Worm (Caenorhabditis elegans) whole organism, L3 larva: ENCODE measurements around the gene F07H5.13.

ENCODE experiments used
- ama-1 ChIP-seq: fragments of 150-350 bp; optimal IDR thresholded peaks from 2 replicates; lab custom pipeline; 2018
- ceh-16 ChIP-seq: sonication (generic microtip); optimal IDR thresholded peaks from 2 replicates; lab custom pipeline; 2017; ENCODE audit warnings: missing biosample characterization, missing genetic modification characterization
- ceh-28 ChIP-seq: fragments of 150-350 bp; optimal IDR thresholded peaks from 2 replicates; lab custom pipeline; 2014; ENCODE audit warnings: missing biosample characterization, missing genetic modification reagents, missing genetic modification characterization
- egl-27 ChIP-seq: sonication (generic microtip); optimal IDR thresholded peaks from 4 replicates; lab custom pipeline; 2017; ENCODE audit warnings: missing biosample characterization, missing genetic modification reagents, missing genetic modification characterization
- elt-1 ChIP-seq: fragments of 150-350 bp; optimal IDR thresholded peaks from 2 replicates; lab custom pipeline; 2014; ENCODE audit warnings: missing biosample characterization, missing genetic modification characterization
- nhr-237 ChIP-seq: fragments of 150-350 bp; optimal IDR thresholded peaks from 2 replicates; lab custom pipeline; 2014; ENCODE audit warnings: missing biosample characterization, missing genetic modification characterization
- nhr-25 ChIP-seq: sonication (generic microtip); optimal IDR thresholded peaks from 2 replicates; lab custom pipeline; 2017; ENCODE audit warnings: missing biosample characterization, missing genetic modification characterization
- pqm-1 ChIP-seq: fragments of 150-350 bp; optimal IDR thresholded peaks from 2 replicates; lab custom pipeline; 2017; ENCODE audit warnings: missing biosample characterization, missing genetic modification characterization, inconsistent platforms
- tbx-2 ChIP-seq: sonication (generic microtip); optimal IDR thresholded peaks from 2 replicates; lab custom pipeline; 2016; ENCODE audit warnings: mild to moderate bottlenecking, missing genetic modification characterization, missing compliant biosample characterization
- unc-39 ChIP-seq: sonication (generic microtip); optimal IDR thresholded peaks from 4 replicates; lab custom pipeline; 2017; ENCODE audit warnings: missing biosample characterization, missing genetic modification characterization
- unc-62 ChIP-seq: fragments of 150-350 bp; sonication (generic microtip); optimal IDR thresholded peaks from 4 replicates; lab custom pipeline; 2014; ENCODE audit warnings: missing biosample characterization, missing genetic modification reagents, missing genetic modification characterization
- ztf-4 ChIP-seq: fragments of 150-350 bp; optimal IDR thresholded peaks from 2 replicates; lab custom pipeline; 2014; ENCODE audit warnings: missing biosample characterization, missing genetic modification characterization

DNA sequence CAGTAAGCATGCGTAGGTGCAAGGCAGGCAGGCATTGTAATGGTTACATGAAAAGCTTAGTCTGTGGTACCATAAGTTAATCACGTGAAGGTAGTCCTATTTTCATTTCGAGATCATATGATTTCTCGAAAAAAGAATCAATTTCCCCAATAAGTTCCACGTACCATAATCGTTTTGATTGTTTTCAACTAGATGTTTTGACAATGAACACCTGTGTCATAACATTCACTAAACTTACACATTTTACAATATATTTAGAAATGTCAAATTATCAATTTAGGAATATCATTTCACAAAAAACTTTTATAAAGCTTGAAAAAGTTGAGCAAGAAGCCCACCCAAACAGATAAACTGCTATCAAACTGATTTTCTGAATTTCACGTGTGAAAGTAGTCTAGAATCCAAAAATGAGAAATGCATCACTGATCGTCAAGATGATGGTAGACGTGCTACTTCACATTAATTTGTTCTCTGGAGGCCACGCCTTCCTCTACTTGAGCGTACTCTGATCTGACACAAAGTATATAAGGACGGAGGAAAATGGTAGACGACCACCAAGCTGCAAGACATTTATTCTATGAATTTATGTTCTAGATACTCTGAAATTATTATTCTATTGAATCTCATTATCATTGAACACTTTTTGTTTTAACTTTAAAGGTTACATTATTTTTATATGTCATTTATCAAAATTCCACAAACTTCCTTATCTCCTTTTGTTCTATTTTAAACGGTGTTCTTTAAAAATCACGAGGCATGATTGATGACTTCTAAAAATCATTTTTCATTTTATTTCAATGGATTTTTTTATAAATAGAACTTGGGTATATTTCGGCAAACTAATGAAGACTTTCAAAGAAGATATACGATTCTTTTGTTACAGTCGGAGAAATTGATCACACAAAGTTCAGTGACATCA, 28.9 kb downstream of the F07H5.13 start, which contains the start of gene F46C5.10:
- no peak for TF ChIP-seq tbx-2
- peak; percentile 49 for TF ChIP-seq nhr-25 (tag; lab: Kevin White, UChicago)
- TF ChIP-seq ama-1 = no peak
- no peak for TF ChIP-seq ceh-28 (tag; lab: Kevin White, UChicago)
- no peak for TF ChIP-seq pqm-1 (tag; lab: Kevin White, UChicago)
- TF ChIP-seq elt-1 (tag; lab: Kevin White, UChicago) = no peak
- no peak for TF ChIP-seq ztf-4 (tag; lab: Kevin White, UChicago)
- TF ChIP-seq egl-27 (tag; lab: Kevin White, UChicago) = no peak
- no peak for TF ChIP-seq ceh-16 (tag; lab: Kevin White, UChicago)
- no peak for TF ChIP-seq nhr-237 (tag; lab: Kevin White, UChicago)
- TF ChIP-seq unc-39 (tag; lab: Kevin White, UChicago) = no peak
- no peak for TF ChIP-seq unc-62 (GFP tag; lab: Kevin White, UChicago)
